Fruit fly (Drosophila melanogaster) Kc167 (cell line): Measurements from ENCODE around the gene TfIIFbeta.

Source experiments
- Myc ChIP-seq: fragments of >200 bp; optimal IDR thresholded peaks from 2 replicates; lab custom pipeline; 2017; ENCODE audit warnings: missing external identifiers
- Sin3A ChIP-seq: fragments of >200 bp; optimal IDR thresholded peaks from 2 replicates; lab custom pipeline; 2018; ENCODE audit warnings: missing external identifiers
- h ChIP-seq: fragments of >200 bp; optimal IDR thresholded peaks from 3 replicates; lab custom pipeline; 2018; ENCODE audit warnings: missing external identifiers
- insv ChIP-seq: fragments of >200 bp; optimal IDR thresholded peaks from 3 replicates; lab custom pipeline; 2018; ENCODE audit warnings: missing external identifiers
- psq ChIP-seq: fragments of >200 bp; optimal IDR thresholded peaks from 2 replicates; lab custom pipeline; 2017; ENCODE audit warnings: missing external identifiers
- ttk ChIP-seq: sonication (Bioruptor generic); optimal IDR thresholded peaks from 2 replicates; lab custom pipeline; 2017; ENCODE audit warnings: missing external identifiers

The TfIIFbeta gene

dm6 chr3R:10776047-10776659 is 8.5 kb upstream of the TfIIFbeta start:
- TF ChIP-seq Myc (lab: Kevin White, UChicago) (no peak), Sin3A (lab: Kevin White, UChicago) (no peak), insv (no peak), psq (lab: Kevin White, UChicago) (no peak), h (lab: Kevin White, UChicago) (no peak), ttk (no peak)

- TF ChIP-seq Sin3A (lab: Kevin White, UChicago) = no peak
- TF ChIP-seq Myc (lab: Kevin White, UChicago) = no peak
- TF ChIP-seq h (lab: Kevin White, UChicago) = no peak
- no peak for TF ChIP-seq insv
- TF ChIP-seq ttk = no peak
These were observed 7.6 kb upstream of the TfIIFbeta start for dm6 chr3R:10775246-10775645.

- TF ChIP-seq psq (lab: Kevin White, UChicago) = no peak
- TF ChIP-seq ttk = no peak
These were observed 5.6 kb downstream of the TfIIFbeta start for dm6 chr3R:10761980-10762379.

dm6 chr3R:10760966-10761855 is 6.4 kb downstream of the TfIIFbeta start, which contains the start of the genes MED7 and Cap-H2:
Gene MED7 (minus strand): TSS chr3R:10761032.
Gene Cap-H2 (plus strand): TSS chr3R:10761310.
- no peak for TF ChIP-seq ttk
- peak; percentile 26 for TF ChIP-seq psq (lab: Kevin White, UChicago)
- TF ChIP-seq Sin3A (lab: Kevin White, UChicago) = no peak
- TF ChIP-seq insv = no peak

dm6 chr3R:10759348-10759847 is 8.2 kb downstream of the TfIIFbeta start, which contains the start of gene CG31272:
Gene CG31272 (minus strand): TSS chr3R:10759398.
- TF ChIP-seq ttk (no peak), Myc (lab: Kevin White, UChicago) (no peak), Sin3A (lab: Kevin White, UChicago) (no peak), psq (lab: Kevin White, UChicago) (no peak)

- no peak for TF ChIP-seq h (lab: Kevin White, UChicago)
- no peak for TF ChIP-seq Sin3A (lab: Kevin White, UChicago)
- no peak for TF ChIP-seq psq (lab: Kevin White, UChicago)
- TF ChIP-seq insv = no peak
- no peak for TF ChIP-seq ttk
- no peak for TF ChIP-seq Myc (lab: Kevin White, UChicago)
These were observed 12.1 kb downstream of the TfIIFbeta start, which contains the start of gene CG14691 for dm6 chr3R:10755534-10755933. Gene CG14691 (minus strand): TSS chr3R:10755634.

- TF ChIP-seq Myc (lab: Kevin White, UChicago) = no peak
- TF ChIP-seq insv = no peak
- TF ChIP-seq ttk = no peak
- TF ChIP-seq h (lab: Kevin White, UChicago) = no peak
- TF ChIP-seq psq (lab: Kevin White, UChicago) = no peak
- no peak for TF ChIP-seq Sin3A (lab: Kevin White, UChicago)
These were observed 16.5 kb downstream of the TfIIFbeta start, which contains the start of gene TkR86C for dm6 chr3R:10751061-10751460. Gene TkR86C (minus strand): TSS chr3R:10751228.

dm6 chr3R:10747650-10748049 is 20.0 kb downstream of the TfIIFbeta start:
- no peak for TF ChIP-seq Myc (lab: Kevin White, UChicago)
- no peak for TF ChIP-seq h (lab: Kevin White, UChicago)
- TF ChIP-seq Sin3A (lab: Kevin White, UChicago) = no peak
- TF ChIP-seq psq (lab: Kevin White, UChicago) = no peak
- no peak for TF ChIP-seq ttk
- no peak for TF ChIP-seq insv

- TF ChIP-seq Myc (lab: Kevin White, UChicago) (no peak), psq (lab: Kevin White, UChicago) (no peak), Sin3A (lab: Kevin White, UChicago) (no peak), h (lab: Kevin White, UChicago) (no peak), insv (no peak), ttk (no peak)
These were observed 31.7 kb downstream of the TfIIFbeta start, which contains the start of gene tomboy20 for dm6 chr3R:10735857-10736256. Gene tomboy20 (minus strand): TSS chr3R:10735957.

- TF ChIP-seq h (lab: Kevin White, UChicago) (no peak), ttk (no peak), Sin3A (lab: Kevin White, UChicago) (no peak), insv (no peak), Myc (lab: Kevin White, UChicago) (no peak), psq (lab: Kevin White, UChicago) (no peak)
These were observed 40.9 kb downstream of the TfIIFbeta start for dm6 chr3R:10726714-10727113.
